Fruit fly (Drosophila melanogaster) whole organism, embryonic: ENCODE measurements around the gene MTPAP.

Experiments used
- Abd-B ChIP-seq: fragments of 200-800 bp; sonication (Bioruptor generic); optimal IDR thresholded peaks from 2 replicates; lab custom pipeline; 2018; ENCODE audit warnings: missing biosample characterization, mild to moderate bottlenecking, missing genetic modification characterization, moderate library complexity
- Adf1 ChIP-seq: fragments of 200-800 bp; sonication (Bioruptor generic); IDR thresholded peaks from 2 replicates; pipeline ENCODE4 v1.3.6; 2022; ENCODE audit warnings: missing biosample characterization, missing genetic modification characterization
- Aef1 ChIP-seq: fragments of 200-800 bp; sonication (Bioruptor generic); IDR thresholded peaks from 3 replicates; pipeline ENCODE4 v1.3.6; 2022; ENCODE audit warnings: missing biosample characterization, missing genetic modification characterization
- Bdp1 ChIP-seq: fragments of 200-800 bp; sonication (Bioruptor generic); optimal IDR thresholded peaks from 3 replicates; lab custom pipeline; 2016; ENCODE audit warnings: missing biosample characterization, missing genetic modification characterization
- CG12391 ChIP-seq: fragments of 200-800 bp; sonication (Bioruptor generic); optimal IDR thresholded peaks from 3 replicates; lab custom pipeline; 2018; ENCODE audit warnings: missing biosample characterization, mild to moderate bottlenecking, missing genetic modification characterization, moderate library complexity
- CG13775 ChIP-seq: fragments of 200-800 bp; sonication (Bioruptor generic); optimal IDR thresholded peaks from 3 replicates; lab custom pipeline; 2017; ENCODE audit warnings: missing biosample characterization, mild to moderate bottlenecking, missing genetic modification characterization
- CG15514 ChIP-seq: fragments of 200-800 bp; sonication (Bioruptor generic); optimal IDR thresholded peaks from 3 replicates; lab custom pipeline; 2017; ENCODE audit warnings: missing biosample characterization, missing genetic modification characterization, mild to moderate bottlenecking, moderate library complexity, missing genetic modification reagents
- CG16863 ChIP-seq: fragments of 200-800 bp; sonication (Bioruptor generic); optimal IDR thresholded peaks from 3 replicates; lab custom pipeline; 2016; ENCODE audit warnings: missing biosample characterization, missing genetic modification characterization
- CG18599 ChIP-seq: fragments of 200-800 bp; sonication (Bioruptor generic); optimal IDR thresholded peaks from 3 replicates; lab custom pipeline; 2017; ENCODE audit warnings: missing biosample characterization, missing genetic modification characterization, mild to moderate bottlenecking, moderate library complexity, missing genetic modification reagents
- CG2116 ChIP-seq: fragments of 200-800 bp; sonication (Bioruptor generic); optimal IDR thresholded peaks from 3 replicates; lab custom pipeline; 2018; ENCODE audit warnings: missing biosample characterization, mild to moderate bottlenecking, missing genetic modification characterization
- CG2120 ChIP-seq: fragments of 200-800 bp; sonication (Bioruptor generic); optimal IDR thresholded peaks from 3 replicates; lab custom pipeline; 2016; ENCODE audit warnings: missing biosample characterization, missing genetic modification characterization
- CG2889 ChIP-seq: fragments of 200-800 bp; sonication (Bioruptor generic); IDR thresholded peaks from 3 replicates; pipeline ENCODE4 v1.3.6; 2022; ENCODE audit warnings: missing biosample characterization, missing genetic modification characterization
- CG30403 ChIP-seq: fragments of 200-800 bp; sonication (Bioruptor generic); optimal IDR thresholded peaks from 3 replicates; lab custom pipeline; 2016; ENCODE audit warnings: missing biosample characterization, missing genetic modification characterization
- CG4328 ChIP-seq: fragments of 200-800 bp; sonication (Bioruptor generic); optimal IDR thresholded peaks from 3 replicates; lab custom pipeline; 2017; ENCODE audit warnings: missing biosample characterization, missing genetic modification reagents, missing genetic modification characterization
- CG4360 ChIP-seq: fragments of 200-800 bp; sonication (Bioruptor generic); IDR thresholded peaks from 2 replicates; pipeline ENCODE4 v1.3.6; 2022; ENCODE audit warnings: missing biosample characterization, missing genetic modification characterization
- CG4617 ChIP-seq: fragments of 200-800 bp; sonication (Bioruptor generic); optimal IDR thresholded peaks from 3 replicates; lab custom pipeline; 2016; ENCODE audit warnings: missing biosample characterization, missing genetic modification characterization, borderline replicate concordance
- CG5245 ChIP-seq: fragments of 200-800 bp; sonication (Bioruptor generic); optimal IDR thresholded peaks from 3 replicates; lab custom pipeline; 2016; ENCODE audit warnings: missing biosample characterization, missing genetic modification characterization
- CG6254 ChIP-seq: fragments of 200-800 bp; sonication (Bioruptor generic); optimal IDR thresholded peaks from 3 replicates; lab custom pipeline; 2017; ENCODE audit warnings: mild to moderate bottlenecking, missing biosample characterization, missing genetic modification reagents, missing genetic modification characterization
- CG7928 ChIP-seq: fragments of 200-800 bp; sonication (Bioruptor generic); optimal IDR thresholded peaks from 2 replicates; lab custom pipeline; 2017; ENCODE audit warnings: missing biosample characterization, mild to moderate bottlenecking, missing genetic modification characterization
- CG8089 ChIP-seq: fragments of 200-800 bp; sonication (Bioruptor generic); optimal IDR thresholded peaks from 3 replicates; lab custom pipeline; 2016; ENCODE audit warnings: missing biosample characterization, missing genetic modification characterization
- CG9817 ChIP-seq: fragments of 200-800 bp; sonication (Bioruptor generic); optimal IDR thresholded peaks from 2 replicates; lab custom pipeline; 2018; ENCODE audit warnings: missing biosample characterization, mild to moderate bottlenecking, missing genetic modification characterization, moderate library complexity
- CTCF ChIP-seq: fragments of 200-800 bp; sonication (Bioruptor generic); optimal IDR thresholded peaks from 2 replicates; lab custom pipeline; 2017; ENCODE audit warnings: missing biosample characterization, mild to moderate bottlenecking, missing genetic modification characterization, moderate library complexity
- D19B ChIP-seq: fragments of 200-800 bp; sonication (Bioruptor generic); optimal IDR thresholded peaks from 2 replicates; lab custom pipeline; 2017; ENCODE audit warnings: missing biosample characterization, mild to moderate bottlenecking, missing genetic modification characterization
- Dek ChIP-seq: fragments of 200-800 bp; sonication (Bioruptor generic); optimal IDR thresholded peaks from 3 replicates; lab custom pipeline; 2019; ENCODE audit warnings: missing biosample characterization, mild to moderate bottlenecking, missing genetic modification characterization, moderate library complexity
- E2f2 ChIP-seq: fragments of 200-800 bp; sonication (Bioruptor generic); IDR thresholded peaks from 2 replicates; pipeline ENCODE4 v1.3.6; 2022; ENCODE audit warnings: missing biosample characterization, missing genetic modification characterization
- Ets65A ChIP-seq: fragments of 200-800 bp; sonication (Bioruptor generic); peaks from one replicate; lab custom pipeline; 2016; ENCODE audit warnings: missing biosample characterization, missing genetic modification characterization
- HLH4C ChIP-seq: fragments of 200-800 bp; sonication (Bioruptor generic); IDR thresholded peaks from 3 replicates; pipeline ENCODE4 v1.3.6; 2022; ENCODE audit warnings: missing biosample characterization, missing genetic modification characterization; ENCODE audit not compliant: partially characterized antibody
- Hr3 ChIP-seq: fragments of 200-800 bp; sonication (Bioruptor generic); optimal IDR thresholded peaks from 3 replicates; lab custom pipeline; 2016; ENCODE audit warnings: missing biosample characterization, missing genetic modification characterization
- Med ChIP-seq: fragments of 200-800 bp; sonication (Bioruptor generic); peaks from one replicate; lab custom pipeline; 2016; ENCODE audit warnings: missing biosample characterization, missing genetic modification characterization, mild to moderate bottlenecking, inconsistent platforms, moderate library complexity
- NFAT ChIP-seq: fragments of 200-800 bp; sonication (Bioruptor generic); IDR thresholded peaks from 2 replicates; pipeline ENCODE4 v1.3.6; 2022; ENCODE audit warnings: missing biosample characterization, missing genetic modification characterization
- Ptx1 ChIP-seq: fragments of 200-800 bp; sonication (Bioruptor generic); IDR thresholded peaks from 2 replicates; pipeline ENCODE4 v1.3.6; 2022; ENCODE audit warnings: missing biosample characterization, missing genetic modification characterization
- bcd ChIP-seq: fragments of 200-800 bp; sonication (Bioruptor generic); optimal IDR thresholded peaks from 2 replicates; lab custom pipeline; 2017; ENCODE audit warnings: missing biosample characterization, mild to moderate bottlenecking, missing genetic modification characterization
- ci ChIP-seq: fragments of 200-800 bp; sonication (Bioruptor generic); IDR thresholded peaks from 3 replicates; pipeline ENCODE4 v1.3.6; 2022; ENCODE audit warnings: missing biosample characterization, missing genetic modification characterization
- crc ChIP-seq: fragments of 200-800 bp; sonication (Bioruptor generic); optimal IDR thresholded peaks from 2 replicates; lab custom pipeline; 2016; ENCODE audit warnings: missing biosample characterization, missing genetic modification characterization
- dpn ChIP-seq, 2 experiments: fragments of 200-800 bp; sonication (Bioruptor generic); optimal IDR thresholded peaks; 3 replicates each; lab custom pipeline; 2016; ENCODE audit warnings: missing biosample characterization in 2 of 2, missing genetic modification characterization in 2 of 2
- ems ChIP-seq: fragments of 200-800 bp; sonication (Bioruptor generic); optimal IDR thresholded peaks from 3 replicates; lab custom pipeline; 2016; ENCODE audit warnings: missing biosample characterization, missing genetic modification characterization
- fd96Cb ChIP-seq: fragments of 200-800 bp; sonication (Bioruptor generic); optimal IDR thresholded peaks from 2 replicates; lab custom pipeline; 2018; ENCODE audit warnings: missing biosample characterization, mild to moderate bottlenecking, missing genetic modification characterization, moderate library complexity
- fu2 ChIP-seq: fragments of 200-800 bp; sonication (Bioruptor generic); optimal IDR thresholded peaks from 2 replicates; lab custom pipeline; 2016; ENCODE audit warnings: missing biosample characterization, missing genetic modification characterization
- gfzf ChIP-seq: fragments of 200-800 bp; sonication (Bioruptor generic); optimal IDR thresholded peaks from 2 replicates; lab custom pipeline; 2016; ENCODE audit warnings: missing biosample characterization, mild to moderate bottlenecking, missing genetic modification characterization, moderate library complexity
- lilli ChIP-seq: fragments of 200-800 bp; sonication (Bioruptor generic); optimal IDR thresholded peaks from 3 replicates; lab custom pipeline; 2016; ENCODE audit warnings: missing biosample characterization, missing genetic modification characterization
- mam ChIP-seq: fragments of 200-800 bp; sonication (Bioruptor generic); optimal IDR thresholded peaks from 3 replicates; lab custom pipeline; 2016; ENCODE audit warnings: missing biosample characterization, missing genetic modification characterization
- mld ChIP-seq: fragments of 200-800 bp; sonication (Bioruptor generic); IDR thresholded peaks from 3 replicates; pipeline ENCODE4 v1.3.6; 2022; ENCODE audit warnings: missing biosample characterization, missing genetic modification characterization; ENCODE audit not compliant: partially characterized antibody
- oc ChIP-seq: fragments of 200-800 bp; sonication (Bioruptor generic); optimal IDR thresholded peaks from 2 replicates; lab custom pipeline; 2018; ENCODE audit warnings: missing biosample characterization, mild to moderate bottlenecking, missing genetic modification characterization, moderate library complexity
- p53 ChIP-seq: fragments of 200-800 bp; sonication (Bioruptor generic); optimal IDR thresholded peaks from 2 replicates; lab custom pipeline; 2016; ENCODE audit warnings: missing biosample characterization, missing genetic modification characterization
- pan ChIP-seq, 4 experiments: fragments of >200 bp in 3 of 4; fragments of 200-800 bp in 1 of 4; sonication (Bioruptor generic) in 1 of 4; optimal IDR thresholded peaks in 3 of 4; IDR thresholded peaks in 1 of 4; 2 replicates each; pipeline versions ENCODE4 v1.3.6 to Lab custom; 2017 to 2022; ENCODE audit warnings: missing biosample characterization in 2 of 4, missing genetic modification characterization in 2 of 4, mixed read lengths in 1 of 4
- scrt ChIP-seq: fragments of 200-800 bp; sonication (Bioruptor generic); optimal IDR thresholded peaks from 2 replicates; lab custom pipeline; 2018; ENCODE audit warnings: missing biosample characterization, mild to moderate bottlenecking, missing genetic modification characterization, moderate library complexity
- slbo ChIP-seq: fragments of 200-800 bp; sonication (Bioruptor generic); IDR thresholded peaks from 2 replicates; pipeline ENCODE4 v1.3.6; 2022; ENCODE audit warnings: missing biosample characterization, missing genetic modification characterization
- tna ChIP-seq: fragments of 200-800 bp; sonication (Bioruptor generic); IDR thresholded peaks from 2 replicates; pipeline ENCODE4 v1.3.6; 2022; ENCODE audit warnings: missing biosample characterization, missing genetic modification characterization; ENCODE audit not compliant: partially characterized antibody
- zfh2 ChIP-seq: fragments of 200-800 bp; sonication (Bioruptor generic); optimal IDR thresholded peaks from 2 replicates; lab custom pipeline; 2016; ENCODE audit warnings: missing biosample characterization, missing genetic modification characterization

Gene MTPAP

DNA sequence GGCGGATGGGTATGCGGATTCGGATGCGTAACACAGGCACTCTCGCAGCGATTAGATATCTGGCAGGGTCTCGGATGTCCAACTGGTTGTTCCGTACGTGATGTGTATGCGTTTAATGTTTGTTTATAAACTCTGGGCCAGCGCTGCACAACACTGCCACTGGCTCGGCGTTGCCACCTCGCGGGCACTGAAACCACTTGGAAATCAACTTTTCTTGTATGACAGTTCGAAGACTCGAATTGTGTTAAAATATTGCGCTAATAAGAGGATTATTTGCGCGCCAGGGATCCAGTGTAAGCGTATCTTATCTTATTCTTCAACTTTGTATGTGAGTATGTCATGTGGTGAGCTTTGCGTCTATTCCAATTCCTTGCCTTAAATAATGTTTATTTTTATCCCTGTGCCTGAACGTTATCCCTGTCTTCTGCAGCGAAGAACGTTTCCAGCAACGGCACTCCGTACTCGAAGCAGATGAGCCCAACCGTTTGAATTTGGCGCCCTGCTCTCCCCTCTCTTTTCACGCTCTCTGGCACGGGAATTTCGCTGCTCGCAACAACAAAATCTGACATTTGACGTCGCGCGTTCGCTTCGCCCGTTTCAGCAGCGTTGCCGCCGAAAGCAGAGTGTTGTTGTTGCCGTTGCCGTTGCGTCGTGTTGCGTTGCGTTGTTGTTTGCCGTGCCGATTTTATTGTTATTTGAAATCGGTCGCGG lies 31.3 kb upstream of the MTPAP start, which contains the start of the genes CG3719 and CG32813:
Gene CG3719 (minus strand): TSS at position 131 of the 711 bp plus-strand sequence.
Gene CG32813 (plus strand): TSS at position 565 of the 711 bp plus-strand sequence.
- TF ChIP-seq ems (GFP tag; lab: Kevin White, UChicago) (peak; percentile 42), CG4328 (peak; percentile 2), Adf1 (0 out of 2 replicates have a peak, but pooled peaks have one; percentile 21), CG30403 (GFP tag; lab: Kevin White, UChicago) (peak; percentile 35), CG4360 (GFP tag; lab: Robert Waterston, UW) (peak; percentile 95), CG13775 (GFP tag; lab: Kevin White, UChicago) (peak; percentile 25), CG12391 (tag; lab: Kevin White, UChicago) (peak; percentile 17), CTCF (peak; percentile 32), ci (GFP tag; lab: Robert Waterston, UW) (peak; percentile 12; the same call in 1 of the 3 replicates), gfzf (GFP tag; lab: Kevin White, UChicago) (peak; percentile 20), tna (GFP tag; lab: Robert Waterston, UW) (0 out of 2 replicates have a peak, but pooled peaks have one; percentile 7), CG2120 (GFP tag; lab: Kevin White, UChicago) (peak; percentile 72), CG16863 (GFP tag; lab: Kevin White, UChicago) (peak; percentile 8), HLH4C (GFP tag; lab: Robert Waterston, UW) (no peak), CG18599 (peak; percentile 43), Med (peak; percentile 84), Hr3 (GFP tag; lab: Kevin White, UChicago) (peak; percentile 19), zfh2 (peak; percentile 51), Ptx1 (GFP tag; lab: Robert Waterston, UW) (0 out of 2 replicates have a peak, but pooled peaks have one; percentile 9), lilli (GFP tag; lab: Kevin White, UChicago) (peak; percentile 30), crc (no peak), CG8089 (GFP tag; lab: Kevin White, UChicago) (no peak), mam (GFP tag; lab: Kevin White, UChicago) (peak; percentile 54), dpn (GFP tag; optimal IDR thresholded peaks at IDR 0.05; lab: Kevin White, UChicago) (peak; percentile 23 to 44), fd96Cb (tag; lab: Kevin White, UChicago) (peak; percentile 0), CG4617 (peak; percentile 71), CG5245 (GFP tag; lab: Kevin White, UChicago) (peak; percentile 26), fu2 (GFP tag; lab: Kevin White, UChicago) (peak; percentile 52), bcd (GFP tag; lab: Kevin White, UChicago) (peak; percentile 6), E2f2 (peak; percentile 87), CG9817 (tag; lab: Kevin White, UChicago) (peak; percentile 49), CG6254 (GFP tag; lab: Kevin White, UChicago) (no peak), Ets65A (GFP tag; lab: Kevin White, UChicago) (peak; percentile 95), D19B (GFP tag; lab: Kevin White, UChicago) (no peak), Aef1 (GFP tag; lab: Robert Waterston, UW) (peak; percentile 63), p53 (no peak), NFAT (GFP tag; lab: Robert Waterston, UW) (peak; percentile 65), CG7928 (GFP tag; lab: Kevin White, UChicago) (peak; percentile 12), slbo (GFP tag; lab: Robert Waterston, UW) (peak; percentile 65), mld (no peak), pan (optimal IDR thresholded peaks at IDR 0.05; lab: Kevin White, UChicago) (no peak), pan (GFP tag; optimal IDR thresholded peaks at IDR 0.05 in 1 of 2, IDR thresholded peaks at IDR 0.05 in 1 of 2) (no peak), oc (tag; lab: Kevin White, UChicago) (no peak), CG15514 (GFP tag; lab: Kevin White, UChicago) (peak; percentile 97), scrt (GFP tag; lab: Kevin White, UChicago) (peak; percentile 89), CG2889 (GFP tag; lab: Robert Waterston, UW) (no peak), Abd-B (GFP tag; lab: Kevin White, UChicago) (no peak), Bdp1 (GFP tag; lab: Kevin White, UChicago) (peak; percentile 39), Dek (tag; lab: Kevin White, UChicago) (no peak), CG2116 (GFP tag; lab: Kevin White, UChicago) (peak; percentile 64)
